Fruit fly (Drosophila melanogaster): Measurements from ENCODE around the gene Gr94a.

The Gr94a gene

DNA sequence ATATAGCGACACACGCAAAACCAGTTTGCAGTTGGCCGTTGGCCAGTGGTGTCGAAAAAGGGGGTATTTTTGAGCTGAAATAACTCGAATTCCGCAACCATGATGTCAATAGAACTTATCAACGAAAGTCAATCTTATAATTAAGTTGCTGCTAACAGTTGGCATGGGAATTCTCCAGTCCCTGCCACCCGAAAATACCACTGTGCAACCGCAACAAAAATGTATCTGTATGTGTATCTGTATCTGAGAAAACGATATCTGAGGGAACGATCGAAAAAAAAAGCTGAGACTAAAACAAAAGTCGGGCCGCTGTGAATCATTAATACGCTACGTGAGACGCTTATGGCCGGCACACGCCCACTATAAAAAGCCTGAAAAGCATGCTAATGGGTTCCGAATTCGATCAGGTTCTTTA lies 5.0 kb upstream of the Gr94a start (continued):
- TF ChIP-seq Blimp-1 (GFP tag; optimal IDR thresholded peaks at IDR 0.05): peak; percentile 79
- peak; percentile 95 for TF ChIP-seq CG31627 (GFP tag; optimal IDR thresholded peaks at IDR 0.05)
- TF ChIP-seq Lpt (GFP tag; optimal IDR thresholded peaks at IDR 0.05): peak; percentile 63
- TF ChIP-seq lz (GFP tag; optimal IDR thresholded peaks at IDR 0.05): peak; percentile 94
- TF ChIP-seq ss (GFP tag; optimal IDR thresholded peaks at IDR 0.05): peak; percentile 70 to 89
- TF ChIP-seq CG6276 (GFP tag; optimal IDR thresholded peaks at IDR 0.05): peak; percentile 41
- TF ChIP-seq CG8319 (GFP tag; optimal IDR thresholded peaks at IDR 0.05): peak; percentile 87
- TF ChIP-seq pdm3 (GFP tag; optimal IDR thresholded peaks at IDR 0.05): peak; percentile 89
- TF ChIP-seq CG10631 (GFP tag; optimal IDR thresholded peaks at IDR 0.05): peak; percentile 88
- TF ChIP-seq dac (GFP tag; optimal IDR thresholded peaks at IDR 0.05): peak; percentile 47
- peak; percentile 79 for TF ChIP-seq CG15336 (GFP tag; IDR thresholded peaks at IDR 0.05)

DNA sequence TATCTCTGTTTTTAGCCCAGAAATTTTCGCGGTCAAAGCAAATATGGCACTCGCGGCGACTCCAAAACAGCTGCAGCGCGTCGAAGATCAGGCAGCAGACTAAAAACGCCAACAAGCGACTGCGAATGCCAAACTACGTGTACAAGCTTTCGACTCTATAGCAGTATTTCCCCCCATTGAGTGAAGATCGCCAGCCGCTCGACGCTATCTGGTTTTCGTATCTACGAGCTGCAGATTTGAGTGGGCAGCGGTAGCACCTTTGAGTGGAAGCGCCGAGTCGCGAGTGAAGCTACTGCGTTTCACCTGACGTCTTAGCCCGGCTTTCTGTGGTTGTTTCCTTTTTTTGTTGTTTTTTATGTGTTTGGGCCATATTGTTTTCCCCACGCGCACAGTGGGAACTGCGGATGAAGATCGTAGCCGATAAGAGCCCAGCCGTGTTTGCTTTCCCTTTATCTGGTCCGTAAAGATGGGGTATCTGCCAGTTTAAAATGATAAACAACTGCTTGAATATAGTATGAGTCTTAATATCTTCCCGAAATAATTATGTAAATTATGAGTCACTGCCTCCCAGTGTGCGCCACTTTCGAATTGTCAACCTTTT lies 3.3 kb upstream of the Gr94a start, which contains the start of gene CG17121:
CG17121 (minus strand) TSS at position 126 of the 601 bp plus-strand sequence.
- TF ChIP-seq Ets21C (GFP tag; optimal IDR thresholded peaks at IDR 0.05) (no peak), Sox14 (GFP tag; optimal IDR thresholded peaks at IDR 0.05) (no peak), eg (GFP tag; IDR thresholded peaks at IDR 0.05) (no peak), CG3919 (GFP tag; optimal IDR thresholded peaks at IDR 0.05) (no peak), CG31627 (GFP tag; optimal IDR thresholded peaks at IDR 0.05) (no peak), net (GFP tag; optimal IDR thresholded peaks at IDR 0.05) (no peak), CG6163 (GFP tag; IDR thresholded peaks at IDR 0.05) (peak; percentile 64)

DNA sequence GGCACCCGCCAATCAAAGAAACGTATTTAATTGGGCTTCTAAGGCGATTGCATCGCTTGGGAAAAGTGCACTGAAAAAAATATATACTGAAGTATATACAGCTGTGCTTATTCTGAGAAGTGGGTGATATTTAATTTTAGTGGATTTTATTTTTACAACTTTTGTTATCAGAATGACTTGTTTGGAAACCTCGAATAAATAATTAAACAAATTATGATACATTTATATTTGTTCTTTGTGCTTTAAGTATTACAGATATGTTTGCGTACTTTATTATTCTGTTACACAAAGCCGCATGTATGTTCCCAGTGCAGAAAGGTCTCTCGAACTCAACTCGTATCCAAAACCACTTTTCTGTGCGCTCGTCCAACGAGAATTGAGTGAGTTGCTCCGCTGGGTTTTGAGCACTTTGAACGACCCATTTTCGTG lies 2.8 kb upstream of the Gr94a start:
- TF ChIP-seq net (GFP tag; optimal IDR thresholded peaks at IDR 0.05) (peak; percentile 81), Ets96B (tag; optimal IDR thresholded peaks at IDR 0.05) (peak; percentile 83), CG6163 (GFP tag; IDR thresholded peaks at IDR 0.05) (peak; percentile 68; the same call in 2 of the 3 replicates), dsx (GFP tag; optimal IDR thresholded peaks at IDR 0.05; ENCODE audit: poor library complexity, severe bottlenecking) (peak; percentile 69), CG11902 (GFP tag; optimal IDR thresholded peaks at IDR 0.05) (peak; percentile 74), topi (GFP tag; optimal IDR thresholded peaks at IDR 0.05) (peak; percentile 89), CG11762 (GFP tag; optimal IDR thresholded peaks at IDR 0.05; ENCODE audit: insufficient read depth) (peak; percentile 79), Gug (GFP tag; IDR thresholded peaks at IDR 0.05) (peak; percentile 77), CG7368 (GFP tag; optimal IDR thresholded peaks at IDR 0.05) (peak; percentile 74), CG34406 (GFP tag; optimal IDR thresholded peaks at IDR 0.05) (peak; percentile 91), dac (GFP tag; optimal IDR thresholded peaks at IDR 0.05) (peak; percentile 72), lz (GFP tag; optimal IDR thresholded peaks at IDR 0.05) (peak; percentile 88), Sox15 (GFP tag; optimal IDR thresholded peaks at IDR 0.05) (peak; percentile 74), Sox102F (GFP tag; optimal IDR thresholded peaks at IDR 0.05) (peak; percentile 74), svp (GFP tag) (peak; percentile 96), Sox14 (GFP tag; optimal IDR thresholded peaks at IDR 0.05) (peak; percentile 87), CG32006 (GFP tag; optimal IDR thresholded peaks at IDR 0.05) (peak; percentile 96), Hr4 (GFP tag; optimal IDR thresholded peaks at IDR 0.05) (peak; percentile 91), eg (GFP tag; IDR thresholded peaks at IDR 0.05) (peak; percentile 86), Hr39 (GFP tag; optimal IDR thresholded peaks at IDR 0.05) (peak; percentile 79), cyc (GFP tag; optimal IDR thresholded peaks at IDR 0.05) (peak; percentile 83), CG6808 (GFP tag; optimal IDR thresholded peaks at IDR 0.05) (peak; percentile 83), CG16779 (tag; optimal IDR thresholded peaks at IDR 0.05) (peak; percentile 36), CG10631 (GFP tag; optimal IDR thresholded peaks at IDR 0.05) (peak; percentile 87), CG3919 (GFP tag; optimal IDR thresholded peaks at IDR 0.05) (peak; percentile 88), Eip75B (GFP tag; optimal IDR thresholded peaks at IDR 0.05) (peak; percentile 87), Eip78C (GFP tag) (peak; percentile 98), CG9139 (GFP tag; optimal IDR thresholded peaks at IDR 0.05) (peak; percentile 64), Smox (GFP tag; optimal IDR thresholded peaks at IDR 0.05) (peak; percentile 85), fkh (GFP tag; optimal IDR thresholded peaks at IDR 0.05) (peak; percentile 67), esn (GFP tag; optimal IDR thresholded peaks at IDR 0.05) (peak; percentile 94), Ets21C (GFP tag; optimal IDR thresholded peaks at IDR 0.05) (peak; percentile 74), Blimp-1 (GFP tag; optimal IDR thresholded peaks at IDR 0.05) (peak; percentile 72), fd85E (GFP tag; optimal IDR thresholded peaks at IDR 0.05) (no peak), CG1621 (tag; optimal IDR thresholded peaks at IDR 0.05) (peak; percentile 20), CG6276 (GFP tag; optimal IDR thresholded peaks at IDR 0.05) (peak; percentile 85), spab (GFP tag; optimal IDR thresholded peaks at IDR 0.05) (peak; percentile 78), CG4318 (GFP tag; optimal IDR thresholded peaks at IDR 0.05) (peak; percentile 87), acj6 (GFP tag; optimal IDR thresholded peaks at IDR 0.05) (peak; percentile 85)

Measured in whole organism, prepupa.